Worm (Caenorhabditis elegans) whole organism, L2 larva: ENCODE data around the gene str-15.

Experiments used
- C34F6.9 ChIP-seq: fragments of 150-350 bp; optimal IDR thresholded peaks from 2 replicates; lab custom pipeline; 2014; ENCODE audit warnings: missing biosample characterization, missing genetic modification characterization
- F13H6.1 ChIP-seq: sonication (generic microtip); optimal IDR thresholded peaks from 2 replicates; lab custom pipeline; 2016; ENCODE audit warnings: missing genetic modification characterization, missing compliant biosample characterization
- alr-1 ChIP-seq: fragments of 150-350 bp; optimal IDR thresholded peaks from 2 replicates; lab custom pipeline; 2014; ENCODE audit warnings: missing biosample characterization, missing genetic modification characterization
- aly-2 ChIP-seq: fragments of 150-350 bp; optimal IDR thresholded peaks from 2 replicates; lab custom pipeline; 2014; ENCODE audit warnings: missing biosample characterization, missing genetic modification characterization
- blmp-1 ChIP-seq: sonication (generic microtip); optimal IDR thresholded peaks from 2 replicates; lab custom pipeline; 2017; ENCODE audit warnings: missing genetic modification characterization, mild to moderate bottlenecking, missing compliant biosample characterization, antibody characterized with exemption, moderate library complexity; ENCODE audit not compliant: insufficient read depth
- crh-2 ChIP-seq: sonication (generic microtip); optimal IDR thresholded peaks from 2 replicates; lab custom pipeline; 2017; ENCODE audit warnings: missing biosample characterization, missing genetic modification characterization
- fos-1 ChIP-seq: fragments of 150-350 bp; optimal IDR thresholded peaks from 2 replicates; lab custom pipeline; 2014; ENCODE audit warnings: missing biosample characterization, missing genetic modification characterization
- lin-11 ChIP-seq: fragments of 150-350 bp; sonication (generic microtip); optimal IDR thresholded peaks from 2 replicates; lab custom pipeline; 2014; ENCODE audit warnings: missing biosample characterization, missing genetic modification characterization, inconsistent platforms, mixed read lengths
- lin-13 ChIP-seq: fragments of 150-350 bp; optimal IDR thresholded peaks from 2 replicates; lab custom pipeline; 2014; ENCODE audit warnings: missing biosample characterization, missing genetic modification reagents, missing genetic modification characterization
- lsy-2 ChIP-seq, 2 experiments: fragments of 150-350 bp in 1 of 2; sonication (generic microtip) in 1 of 2; optimal IDR thresholded peaks; 2 replicates each; lab custom pipeline; 2014 to 2017; ENCODE audit warnings: missing biosample characterization in 2 of 2, missing genetic modification characterization in 2 of 2
- nhr-10 ChIP-seq: sonication (generic microtip); optimal IDR thresholded peaks from 2 replicates; lab custom pipeline; 2017; ENCODE audit warnings: missing biosample characterization, missing genetic modification characterization
- nhr-11 ChIP-seq: fragments of 150-350 bp; optimal IDR thresholded peaks from 2 replicates; lab custom pipeline; 2014; ENCODE audit warnings: missing biosample characterization, missing genetic modification characterization
- nhr-12 ChIP-seq: fragments of 150-350 bp; optimal IDR thresholded peaks from 2 replicates; lab custom pipeline; 2014; ENCODE audit warnings: missing biosample characterization, missing genetic modification characterization
- nhr-25 ChIP-seq: fragments of 150-350 bp; sonication (generic microtip); optimal IDR thresholded peaks from 3 replicates; lab custom pipeline; 2014; ENCODE audit warnings: missing biosample characterization, missing genetic modification characterization
- sma-9 ChIP-seq, 2 experiments: fragments of 150-350 bp in 1 of 2; sonication (generic microtip) in 1 of 2; optimal IDR thresholded peaks; 2 replicates each; lab custom pipeline; 2014 to 2016; ENCODE audit warnings: missing genetic modification characterization in 2 of 2, mild to moderate bottlenecking in 1 of 2, missing biosample characterization in 1 of 2, missing compliant biosample characterization in 1 of 2, missing genetic modification reagents in 1 of 2, moderate library complexity in 1 of 2
- unc-39 ChIP-seq: fragments of 150-350 bp; optimal IDR thresholded peaks from 2 replicates; lab custom pipeline; 2014; ENCODE audit warnings: missing biosample characterization, missing genetic modification characterization
- zag-1 ChIP-seq: fragments of 150-350 bp; optimal IDR thresholded peaks from 2 replicates; lab custom pipeline; 2014; ENCODE audit warnings: missing biosample characterization, missing genetic modification characterization

The str-15 gene

DNA sequence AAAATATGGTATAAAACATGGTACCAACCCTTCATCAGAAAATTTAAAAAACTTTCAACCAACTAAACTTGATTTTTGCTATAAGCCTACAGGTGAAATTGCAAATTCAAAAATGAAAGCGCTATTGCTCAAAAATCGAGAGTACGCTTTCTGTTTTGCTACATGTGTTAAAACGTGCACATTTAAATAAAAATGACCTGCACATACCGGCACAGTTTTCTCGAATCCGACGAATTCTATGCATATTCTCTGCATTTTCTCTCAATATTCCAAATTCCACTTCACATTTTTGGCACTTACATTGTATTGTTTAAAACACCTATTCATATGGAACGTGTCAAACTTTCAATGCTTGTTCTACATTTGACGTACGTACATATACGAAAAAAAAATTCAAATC lies 48.1 kb downstream of the str-15 start, which contains the start of gene srh-145:
Gene srh-145 (plus strand): TSS at position 193 of the 400 bp plus-strand sequence.
- TF ChIP-seq zag-1 (tag; lab: Kevin White, UChicago) (no peak), lin-11 (tag; lab: Kevin White, UChicago) (no peak), sma-9 (GFP tag; optimal IDR thresholded peaks at IDR 0.05; lab: Kevin White, UChicago) (no peak), sma-9 (tag; optimal IDR thresholded peaks at IDR 0.05; lab: Kevin White, UChicago) (no peak), nhr-10 (no peak), lsy-2 (tag; optimal IDR thresholded peaks at IDR 0.05; lab: Kevin White, UChicago) (no peak), nhr-12 (tag; lab: Kevin White, UChicago) (no peak), aly-2 (no peak), lin-13 (no peak), nhr-11 (tag; lab: Kevin White, UChicago) (no peak), nhr-25 (tag; lab: Kevin White, UChicago) (no peak), blmp-1 (no peak), C34F6.9 (no peak), F13H6.1 (tag; lab: Kevin White, UChicago) (no peak), alr-1 (tag; lab: Kevin White, UChicago) (no peak), fos-1 (tag; lab: Kevin White, UChicago) (no peak), unc-39 (no peak)

DNA sequence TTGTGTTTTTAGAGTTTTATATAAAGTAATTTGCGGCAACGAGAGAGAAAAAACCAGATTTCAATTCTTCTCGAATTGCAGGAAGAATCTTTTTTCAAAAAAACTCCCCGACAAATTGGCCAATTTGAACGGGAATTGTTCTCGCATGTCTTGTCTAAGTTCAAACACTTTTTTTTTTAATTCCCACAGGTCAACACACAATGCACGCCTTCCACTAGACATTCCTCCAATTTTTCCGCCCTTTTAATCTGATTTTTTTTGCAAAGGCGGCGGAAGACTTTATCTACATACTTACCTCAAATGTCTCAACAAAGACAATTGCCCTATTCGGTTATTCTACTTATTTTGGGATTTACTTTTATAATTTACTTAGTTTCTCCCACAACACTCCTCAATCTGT lies 51.0 kb downstream of the str-15 start, which contains the start of gene F26D2.3:
Gene F26D2.3 (plus strand): TSS at position 301 of the 400 bp plus-strand sequence.
- no peak for TF ChIP-seq crh-2 (tag; lab: Kevin White, UChicago)
- TF ChIP-seq, all 48 proteins: peak for 0
